Fruit fly (Drosophila melanogaster): ENCODE results near the gene CG3062.

Gene CG3062

dm6 chrX:4678146-4678912, 33.7 kb upstream of the CG3062 start:
- TF ChIP-seq svp (GFP tag) = peak; percentile 95
- no peak for TF ChIP-seq CG8319 (GFP tag; optimal IDR thresholded peaks at IDR 0.05)

dm6 chrX:4677427-4677826, 32.8 kb upstream of the CG3062 start:
- no peak for TF ChIP-seq salr (GFP tag; optimal IDR thresholded peaks at IDR 0.05)
- no peak for TF ChIP-seq CG31627 (GFP tag; optimal IDR thresholded peaks at IDR 0.05)
- peak; percentile 6 for TF ChIP-seq topi (GFP tag; optimal IDR thresholded peaks at IDR 0.05)
- no peak for TF ChIP-seq Gug (GFP tag; IDR thresholded peaks at IDR 0.05)
- no peak for TF ChIP-seq acj6 (GFP tag; optimal IDR thresholded peaks at IDR 0.05)
- TF ChIP-seq Eip93F (GFP tag; optimal IDR thresholded peaks at IDR 0.05) = no peak
- TF ChIP-seq CG3919 (GFP tag; optimal IDR thresholded peaks at IDR 0.05) = no peak
- peak; percentile 11 for TF ChIP-seq CG34406 (GFP tag; optimal IDR thresholded peaks at IDR 0.05)
- TF ChIP-seq OdsH (GFP tag; optimal IDR thresholded peaks at IDR 0.05) = no peak
- no peak for TF ChIP-seq CG10669 (GFP tag; optimal IDR thresholded peaks at IDR 0.05)
- TF ChIP-seq CG7368 (GFP tag; optimal IDR thresholded peaks at IDR 0.05) = no peak
- TF ChIP-seq CG16779 (tag; optimal IDR thresholded peaks at IDR 0.05) = no peak
- TF ChIP-seq lz (GFP tag; optimal IDR thresholded peaks at IDR 0.05) = no peak
- no peak for TF ChIP-seq CG8119 (GFP tag; IDR thresholded peaks at IDR 0.05)
- no peak for TF ChIP-seq Hr38 (GFP tag; optimal IDR thresholded peaks at IDR 0.05)
- 0 out of 3 replicates have a peak, but pooled peaks have one; percentile 21 for TF ChIP-seq eg (GFP tag; IDR thresholded peaks at IDR 0.05)
- TF ChIP-seq Eip78C (GFP tag) = peak; percentile 34
- TF ChIP-seq CG1621 (tag; optimal IDR thresholded peaks at IDR 0.05) = no peak
- TF ChIP-seq CG11902 (GFP tag; optimal IDR thresholded peaks at IDR 0.05) = no peak
- 0 out of 3 replicates have a peak, but pooled peaks have one; percentile 34 for TF ChIP-seq CG6163 (GFP tag; IDR thresholded peaks at IDR 0.05)
- TF ChIP-seq Sox15 (GFP tag; optimal IDR thresholded peaks at IDR 0.05) = no peak
- TF ChIP-seq Ets21C (GFP tag; optimal IDR thresholded peaks at IDR 0.05) = no peak
- TF ChIP-seq CG6276 (GFP tag; optimal IDR thresholded peaks at IDR 0.05) = no peak
- TF ChIP-seq svp (GFP tag) = peak; percentile 52
- no peak for TF ChIP-seq CG32006 (GFP tag; optimal IDR thresholded peaks at IDR 0.05)
- TF ChIP-seq CG11762 (GFP tag; optimal IDR thresholded peaks at IDR 0.05; ENCODE audit: insufficient read depth) = no peak
- no peak for TF ChIP-seq dac (GFP tag; optimal IDR thresholded peaks at IDR 0.05)
- no peak for TF ChIP-seq Met (GFP tag; optimal IDR thresholded peaks at IDR 0.05)
- TF ChIP-seq Smox (GFP tag; optimal IDR thresholded peaks at IDR 0.05) = no peak
- TF ChIP-seq net (GFP tag; optimal IDR thresholded peaks at IDR 0.05) = peak; percentile 12
- no peak for TF ChIP-seq Eip75B (GFP tag; optimal IDR thresholded peaks at IDR 0.05)
- peak; percentile 33 for TF ChIP-seq Blimp-1 (GFP tag; optimal IDR thresholded peaks at IDR 0.05)
- TF ChIP-seq CG8319 (GFP tag; optimal IDR thresholded peaks at IDR 0.05) = no peak
- TF ChIP-seq CG10631 (GFP tag; optimal IDR thresholded peaks at IDR 0.05) = peak; percentile 27
- TF ChIP-seq achi (GFP tag; optimal IDR thresholded peaks at IDR 0.05) = no peak
- no peak for TF ChIP-seq CG11294 (GFP tag; IDR thresholded peaks at IDR 0.05)
- no peak for TF ChIP-seq CG6854 (GFP tag; optimal IDR thresholded peaks at IDR 0.05)
- peak; percentile 30 for TF ChIP-seq esn (GFP tag; optimal IDR thresholded peaks at IDR 0.05)
- no peak for TF ChIP-seq fkh (GFP tag; optimal IDR thresholded peaks at IDR 0.05)
- TF ChIP-seq fd59A (GFP tag; optimal IDR thresholded peaks at IDR 0.05) = no peak
- TF ChIP-seq Hr4 (GFP tag; optimal IDR thresholded peaks at IDR 0.05) = no peak
- peak; percentile 22 for TF ChIP-seq CG9139 (GFP tag; optimal IDR thresholded peaks at IDR 0.05)
- TF ChIP-seq Hr39 (GFP tag; optimal IDR thresholded peaks at IDR 0.05) = no peak
- no peak for TF ChIP-seq cyc (GFP tag; optimal IDR thresholded peaks at IDR 0.05)
- no peak for TF ChIP-seq CG8632 (GFP tag; optimal IDR thresholded peaks at IDR 0.05)
- no peak for TF ChIP-seq pdm3 (GFP tag; optimal IDR thresholded peaks at IDR 0.05)
- no peak for TF ChIP-seq spab (GFP tag; optimal IDR thresholded peaks at IDR 0.05)
- TF ChIP-seq ss (GFP tag; optimal IDR thresholded peaks at IDR 0.05) = peak in 1 of 2 experiments; percentile 55
- TF ChIP-seq Sox14 (GFP tag; optimal IDR thresholded peaks at IDR 0.05) = no peak
- TF ChIP-seq CG15336 (GFP tag; IDR thresholded peaks at IDR 0.05) = no peak

Measured in whole organism, prepupa.